Worm (Caenorhabditis elegans): ENCODE measurements around the gene Y45F10C.6.

Gene Y45F10C.6

ce11 chrIV:13684827-13685226, 32.7 kb downstream of the Y45F10C.6 start:
- no peak for TF ChIP-seq lsy-12 (tag; optimal IDR thresholded peaks at IDR 0.05)
- no peak for TF ChIP-seq nhr-23 (tag; optimal IDR thresholded peaks at IDR 0.05)
- no peak for TF ChIP-seq eor-1 (tag; optimal IDR thresholded peaks at IDR 0.05)
- no peak for TF ChIP-seq ama-1 (optimal IDR thresholded peaks at IDR 0.05)
- no peak for TF ChIP-seq elt-2 (tag; optimal IDR thresholded peaks at IDR 0.05)
- TF ChIP-seq tbx-2 (tag; optimal IDR thresholded peaks at IDR 0.05) = no peak
- no peak for TF ChIP-seq ceh-9 (tag; optimal IDR thresholded peaks at IDR 0.05)
- no peak for TF ChIP-seq unc-62 (GFP tag; optimal IDR thresholded peaks at IDR 0.05)
- no peak for TF ChIP-seq fos-1 (tag; optimal IDR thresholded peaks at IDR 0.05)
- TF ChIP-seq nfya-1 (tag; optimal IDR thresholded peaks at IDR 0.05; ENCODE audit: insufficient read depth) = no peak
- no peak for TF ChIP-seq R02D3.7 (tag; optimal IDR thresholded peaks at IDR 0.05)
- no peak for TF ChIP-seq nhr-12 (tag; optimal IDR thresholded peaks at IDR 0.05)
- TF ChIP-seq snpc-4 (tag; optimal IDR thresholded peaks at IDR 0.05) = no peak
- TF ChIP-seq ztf-11 (tag; optimal IDR thresholded peaks at IDR 0.05) = no peak

ce11 chrIV:13686965-13687425, 34.9 kb downstream of the Y45F10C.6 start, which contains the start of gene nyn-1:
Gene nyn-1, minus strand, starts transcription at chrIV:13687015.
- TF ChIP-seq nhr-28 (tag; optimal IDR thresholded peaks at IDR 0.05) (no peak), R02D3.7 (tag; optimal IDR thresholded peaks at IDR 0.05) (peak; percentile 32), unc-39 (tag; optimal IDR thresholded peaks at IDR 0.05) (no peak)

- TF ChIP-seq nfya-1 (tag; optimal IDR thresholded peaks at IDR 0.05; ENCODE audit: insufficient read depth) (no peak), daf-12 (tag; optimal IDR thresholded peaks at IDR 0.05) (no peak), hmg-11 (tag; optimal IDR thresholded peaks at IDR 0.05) (no peak), unc-39 (tag; optimal IDR thresholded peaks at IDR 0.05) (no peak), nhr-43 (tag; optimal IDR thresholded peaks at IDR 0.05; ENCODE audit: poor library complexity, severe bottlenecking) (no peak)
Observed at ce11 chrIV:13687631-13688030, 35.5 kb downstream of the Y45F10C.6 start.

ce11 chrIV:13689302-13689880, 37.3 kb downstream of the Y45F10C.6 start, which contains the start of gene T23G4.2:
Gene T23G4.2, minus strand, starts transcription at chrIV:13689556.
- TF ChIP-seq unc-62 (GFP tag; optimal IDR thresholded peaks at IDR 0.05) (peak; percentile 76), lin-39 (tag; optimal IDR thresholded peaks at IDR 0.05) (peak; percentile 77), egl-5 (tag; optimal IDR thresholded peaks at IDR 0.05) (no peak), ceh-28 (tag; optimal IDR thresholded peaks at IDR 0.05) (peak; percentile 15)

ce11 chrIV:13692522-13692921, 40.4 kb downstream of the Y45F10C.6 start:
- TF ChIP-seq nfya-1 (tag; optimal IDR thresholded peaks at IDR 0.05; ENCODE audit: insufficient read depth) (no peak), egl-5 (tag; optimal IDR thresholded peaks at IDR 0.05) (peak; percentile 79), nhr-11 (tag; optimal IDR thresholded peaks at IDR 0.05) (no peak), nhr-237 (tag; optimal IDR thresholded peaks at IDR 0.05) (no peak)

DNA sequence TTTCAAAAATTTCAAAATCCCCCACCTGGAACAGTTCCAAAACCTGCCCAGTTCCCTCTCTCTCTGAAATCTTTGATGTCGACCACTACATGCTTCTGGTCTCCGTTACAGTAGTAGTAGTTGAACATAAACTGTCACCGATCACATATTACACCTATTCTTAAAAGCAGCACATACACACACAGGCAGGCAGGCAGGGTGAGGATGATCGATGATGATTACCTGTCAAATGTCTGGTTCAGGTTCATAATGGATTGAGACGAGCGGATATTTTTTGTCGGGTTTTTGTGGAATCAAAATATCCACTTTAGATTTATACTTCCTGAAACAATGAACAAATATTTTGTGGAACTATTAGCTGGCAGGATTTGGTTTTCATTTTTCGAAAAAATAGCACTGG, 41.9 kb downstream of the Y45F10C.6 start:
- no peak for TF ChIP-seq ztf-4 (tag; optimal IDR thresholded peaks at IDR 0.05)
- no peak for TF ChIP-seq nhr-23 (tag; optimal IDR thresholded peaks at IDR 0.05)
- no peak for TF ChIP-seq lin-39 (tag; optimal IDR thresholded peaks at IDR 0.05)
- no peak for TF ChIP-seq nhr-67 (tag; optimal IDR thresholded peaks at IDR 0.05)

ce11 chrIV:13694600-13694999, 42.5 kb downstream of the Y45F10C.6 start:
- TF ChIP-seq elt-1 (tag; optimal IDR thresholded peaks at IDR 0.05) (peak; percentile 48), hmg-11 (tag; optimal IDR thresholded peaks at IDR 0.05) (peak; percentile 7), mdl-1 (tag; optimal IDR thresholded peaks at IDR 0.05) (no peak), aly-2 (tag; optimal IDR thresholded peaks at IDR 0.05) (no peak), nhr-76 (tag; optimal IDR thresholded peaks at IDR 0.05) (no peak), ceh-9 (tag; optimal IDR thresholded peaks at IDR 0.05) (no peak), egl-27 (tag; optimal IDR thresholded peaks at IDR 0.05) (no peak), lin-39 (tag; optimal IDR thresholded peaks at IDR 0.05) (peak; percentile 96), nhr-25 (tag; optimal IDR thresholded peaks at IDR 0.05) (no peak), nfya-1 (tag; optimal IDR thresholded peaks at IDR 0.05; ENCODE audit: insufficient read depth) (peak; percentile 37), unc-62 (GFP tag; optimal IDR thresholded peaks at IDR 0.05) (peak; percentile 85)

Measured in whole organism, L3 larva.